Worm (Caenorhabditis elegans) whole organism, mixed stage, embryonic: ENCODE data around the gene srg-25.

ENCODE experiments used
- ces-1 ChIP-seq: fragments of 150-350 bp; optimal IDR thresholded peaks from 2 replicates; lab custom pipeline; 2014; ENCODE audit warnings: missing biosample characterization, missing genetic modification reagents, missing genetic modification characterization
- hlh-1 ChIP-seq: fragments of 150-350 bp; optimal IDR thresholded peaks from 2 replicates; lab custom pipeline; 2014; ENCODE audit warnings: missing biosample characterization, missing genetic modification reagents, missing genetic modification characterization
- nhr-12 ChIP-seq: fragments of 150-350 bp; optimal IDR thresholded peaks from 2 replicates; lab custom pipeline; 2014; ENCODE audit warnings: missing biosample characterization, missing genetic modification characterization
- nhr-28 ChIP-seq: fragments of 150-350 bp; optimal IDR thresholded peaks from 2 replicates; lab custom pipeline; 2014; ENCODE audit warnings: missing biosample characterization, missing genetic modification characterization
- nhr-76 ChIP-seq: sonication (generic microtip); optimal IDR thresholded peaks from 2 replicates; lab custom pipeline; 2017; ENCODE audit warnings: missing biosample characterization, missing genetic modification characterization
- pha-4 ChIP-seq: fragments of 150-350 bp; optimal IDR thresholded peaks from 2 replicates; lab custom pipeline; 2018; ENCODE audit warnings: missing biosample characterization, missing genetic modification reagents, missing genetic modification characterization
- snpc-4 ChIP-seq: fragments of 150-350 bp; optimal IDR thresholded peaks from 2 replicates; lab custom pipeline; 2014; ENCODE audit warnings: missing biosample characterization, missing genetic modification characterization
- sptf-1 ChIP-seq: sonication (generic microtip); optimal IDR thresholded peaks from 2 replicates; lab custom pipeline; 2017; ENCODE audit warnings: mild to moderate bottlenecking, missing genetic modification characterization, moderate library complexity, missing compliant biosample characterization
- unc-62 ChIP-seq: fragments of 150-350 bp; optimal IDR thresholded peaks from 2 replicates; lab custom pipeline; 2014; ENCODE audit warnings: missing biosample characterization, missing genetic modification reagents, missing genetic modification characterization

ce11 chrV:5336884-5337283 lies 8.4 kb downstream of the srg-25 start, which contains the start of gene srg-29:
- TF ChIP-seq nhr-28 (tag; lab: Kevin White, UChicago) (no peak), ces-1 (no peak), unc-62 (GFP tag; lab: Kevin White, UChicago) (no peak), sptf-1 (no peak), hlh-1 (tag; lab: Kevin White, UChicago) (no peak), nhr-76 (tag; lab: Kevin White, UChicago) (no peak), nhr-12 (tag; lab: Kevin White, UChicago) (no peak), snpc-4 (tag; lab: Kevin White, UChicago) (no peak), pha-4 (tag; lab: Kevin White, UChicago) (no peak)
